Worm (Caenorhabditis elegans): ENCODE data around the gene T04G9.6.

- no peak for TF ChIP-seq cog-1 (tag; optimal IDR thresholded peaks at IDR 0.05)
- no peak for TF ChIP-seq ztf-29 (GFP tag; IDR thresholded peaks at IDR 0.05)
These were observed 25.9 kb upstream of the T04G9.6 start, which contains the start of gene F25E2.2 for ce11 chrX:810694-811093.

All from whole organism, midembryonic.